In the genomic region with DNA sequence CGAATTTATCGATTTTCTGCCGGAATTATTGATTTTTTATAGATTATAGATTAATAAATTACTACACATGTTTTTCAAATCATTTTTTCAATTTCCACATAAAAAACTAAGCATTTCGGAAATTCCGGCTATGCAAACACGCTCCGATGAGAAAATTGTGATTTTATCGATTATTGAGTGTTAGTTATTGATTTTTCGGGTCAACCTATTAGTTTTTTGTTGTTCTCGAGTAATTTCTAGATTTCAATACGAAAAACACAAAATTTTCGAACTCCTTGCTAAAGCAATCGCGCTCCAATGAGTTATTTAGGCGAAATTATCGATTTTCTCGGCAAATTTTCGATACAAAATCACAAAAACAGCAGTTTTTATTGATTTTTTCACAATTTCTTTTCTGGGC, we compare ENCODE assay signal across 2 worm cellular contexts.
TF ChIP-seq lines count a peak whose summit lies in the region.

No protein-coding gene starts in this region.

TF ChIP-seq in whole organism, L3 larva, 47 proteins besides CTCF, POLR2A, EP300 and RAD21:
- TF ChIP-seq ceh-28 (tag; optimal IDR thresholded peaks at IDR 0.05; lab: Kevin White, UChicago): peak; percentile 75
- no peak for TF ChIP-seq nhr-12 (tag; optimal IDR thresholded peaks at IDR 0.05; lab: Kevin White, UChicago)
- no peak for TF ChIP-seq ceh-82 (tag; optimal IDR thresholded peaks at IDR 0.05; lab: Kevin White, UChicago)
TF ChIP-seq in whole organism, L3 larva: peak in this region for 1.

TF ChIP-seq in whole organism, L4 larva, 104 proteins besides CTCF, POLR2A, EP300 and RAD21:
- TF ChIP-seq arid-1 (GFP tag; conservative IDR thresholded peaks at IDR 0.05; lab: Robert Waterston, UW): no peak
- TF ChIP-seq ceh-28 (tag; optimal IDR thresholded peaks at IDR 0.05; lab: Kevin White, UChicago): peak; percentile 75
- no peak for TF ChIP-seq lim-7 (GFP tag; IDR thresholded peaks at IDR 0.05; lab: Robert Waterston, UW)
- peak in 1 of 2 experiments; percentile 51 for TF ChIP-seq unc-62 (GFP tag; optimal IDR thresholded peaks at IDR 0.05 in 1 of 2; lab: Kevin White, UChicago)
- no peak for TF ChIP-seq unc-62 (tag; optimal IDR thresholded peaks at IDR 0.05; lab: Kevin White, UChicago)
- no peak for TF ChIP-seq F10B5.3 (tag; optimal IDR thresholded peaks at IDR 0.05; lab: Kevin White, UChicago)
- no peak for TF ChIP-seq nhr-77 (tag; optimal IDR thresholded peaks at IDR 0.05; lab: Kevin White, UChicago)
- TF ChIP-seq nhr-42 (GFP tag; IDR thresholded peaks at IDR 0.05; lab: Robert Waterston, UW): no peak

Comparison
In these comparisons a context has a peak if more than half of its experiments do, and no peak if none do; other contexts are left out.
1. Of the 28 proteins assayed by ChIP-seq in both whole organism, L4 larva and whole organism, L3 larva: peak only in whole organism, L4 larva: none; only in whole organism, L3 larva: none; in both: ceh-28; in neither: 26; mixed calls (peak in some experiments, not most) for 1.